Worm (Caenorhabditis elegans): ENCODE data around the gene C29A12.22.

Gene C29A12.22

DNA sequence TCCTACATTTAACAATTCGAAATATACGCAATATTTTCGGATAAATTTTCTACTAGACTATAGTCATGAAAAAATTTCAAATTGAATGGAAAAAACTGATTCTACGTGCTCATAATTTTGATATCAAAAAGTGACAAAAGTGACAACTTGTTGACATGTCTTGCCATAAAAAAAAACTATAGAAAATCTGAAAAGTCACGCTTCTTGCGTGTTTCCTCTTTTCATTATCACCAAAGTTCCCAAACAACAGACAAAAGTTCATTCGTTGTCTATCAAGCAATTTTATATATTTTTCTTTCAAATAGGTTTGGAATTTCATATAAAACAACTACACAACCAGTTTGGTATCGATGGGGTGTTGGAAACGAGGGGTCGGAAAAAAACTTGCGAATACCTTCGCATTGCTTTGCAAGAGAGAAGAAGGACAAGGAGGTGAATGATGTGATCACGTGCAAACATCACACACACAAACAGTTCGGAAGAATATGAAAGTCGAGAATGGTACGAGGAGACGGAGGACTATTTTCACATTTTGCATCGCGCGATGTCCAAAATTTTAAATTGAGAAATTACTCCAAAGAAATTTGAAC, 47.3 kb downstream of the C29A12.22 start:
- TF ChIP-seq ceh-43 (GFP tag; optimal IDR thresholded peaks at IDR 0.05) (no peak), elt-3 (tag; optimal IDR thresholded peaks at IDR 0.05) (no peak), mep-1 (tag; optimal IDR thresholded peaks at IDR 0.05) (no peak), zip-8 (tag; optimal IDR thresholded peaks at IDR 0.05) (no peak), unc-62 (GFP tag; optimal IDR thresholded peaks at IDR 0.05) (no peak), ceh-83 (GFP tag; optimal IDR thresholded peaks at IDR 0.05) (no peak), snpc-4 (tag; optimal IDR thresholded peaks at IDR 0.05) (no peak)

DNA sequence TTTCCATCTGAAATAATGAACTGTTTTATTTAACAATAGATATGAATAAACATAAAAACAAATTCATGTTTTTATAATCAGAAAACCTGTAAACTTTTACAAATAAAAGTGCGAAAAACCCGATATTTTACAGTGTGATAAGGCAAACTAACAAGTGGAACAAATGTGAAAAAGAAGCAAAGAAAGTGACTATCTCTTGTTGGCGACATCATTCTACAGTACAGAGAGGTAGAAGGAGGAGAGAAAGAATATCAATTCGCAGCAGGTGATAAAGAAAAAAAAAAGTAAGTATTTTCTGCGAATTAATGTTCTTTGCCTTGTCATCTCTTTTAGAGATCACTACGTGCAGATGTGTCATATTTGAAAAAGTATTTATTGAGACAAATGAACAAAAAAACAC, 47.9 kb downstream of the C29A12.22 start:
- TF ChIP-seq lin-13 (tag; optimal IDR thresholded peaks at IDR 0.05) (no peak), ceh-39 (tag; optimal IDR thresholded peaks at IDR 0.05) (no peak), ham-2 (GFP tag; optimal IDR thresholded peaks at IDR 0.05) (no peak), elt-3 (tag; optimal IDR thresholded peaks at IDR 0.05) (no peak), blmp-1 (tag; optimal IDR thresholded peaks at IDR 0.05) (no peak), flh-1 (GFP tag; optimal IDR thresholded peaks at IDR 0.05) (no peak), sptf-1 (tag; optimal IDR thresholded peaks at IDR 0.05) (no peak), unc-120 (tag; optimal IDR thresholded peaks at IDR 0.05; ENCODE audit: poor library complexity, severe bottlenecking) (no peak), cnd-1 (tag; optimal IDR thresholded peaks at IDR 0.05) (no peak), ztf-11 (tag; optimal IDR thresholded peaks at IDR 0.05) (no peak), zip-8 (tag; optimal IDR thresholded peaks at IDR 0.05) (no peak), nhr-237 (tag; optimal IDR thresholded peaks at IDR 0.05) (no peak), elt-1 (tag; optimal IDR thresholded peaks at IDR 0.05; ENCODE audit: borderline replicate concordance, insufficient read depth) (no peak)

DNA sequence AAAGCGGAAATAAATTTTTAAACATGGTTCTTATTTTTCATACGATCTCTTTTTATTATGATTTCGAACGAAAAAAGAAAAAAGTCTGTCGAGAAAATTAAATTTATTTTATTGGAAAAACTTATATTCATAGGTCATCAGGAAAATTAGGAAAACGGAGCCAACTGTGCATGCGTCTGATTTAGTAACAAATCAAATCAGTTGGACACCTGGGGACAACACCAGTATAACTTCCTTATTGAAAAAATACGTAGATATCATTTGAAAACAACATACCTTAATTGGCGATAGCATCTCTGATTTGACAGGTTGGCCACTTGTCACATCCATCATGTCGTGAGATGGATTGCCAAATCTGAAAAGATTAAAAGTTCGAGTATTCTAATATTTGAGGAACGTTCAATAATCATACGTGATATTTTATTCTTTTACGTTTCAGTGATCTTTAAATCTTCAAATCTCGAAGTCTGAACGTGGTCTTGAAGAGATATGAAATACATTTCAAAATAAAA, 48.7 kb downstream of the C29A12.22 start:
- TF ChIP-seq elt-1 (tag; optimal IDR thresholded peaks at IDR 0.05; ENCODE audit: borderline replicate concordance, insufficient read depth) (no peak), unc-62 (GFP tag; optimal IDR thresholded peaks at IDR 0.05) (peak; percentile 55), mep-1 (tag; optimal IDR thresholded peaks at IDR 0.05) (no peak), hlh-1 (tag; optimal IDR thresholded peaks at IDR 0.05) (no peak), flh-1 (GFP tag; optimal IDR thresholded peaks at IDR 0.05) (no peak)

DNA sequence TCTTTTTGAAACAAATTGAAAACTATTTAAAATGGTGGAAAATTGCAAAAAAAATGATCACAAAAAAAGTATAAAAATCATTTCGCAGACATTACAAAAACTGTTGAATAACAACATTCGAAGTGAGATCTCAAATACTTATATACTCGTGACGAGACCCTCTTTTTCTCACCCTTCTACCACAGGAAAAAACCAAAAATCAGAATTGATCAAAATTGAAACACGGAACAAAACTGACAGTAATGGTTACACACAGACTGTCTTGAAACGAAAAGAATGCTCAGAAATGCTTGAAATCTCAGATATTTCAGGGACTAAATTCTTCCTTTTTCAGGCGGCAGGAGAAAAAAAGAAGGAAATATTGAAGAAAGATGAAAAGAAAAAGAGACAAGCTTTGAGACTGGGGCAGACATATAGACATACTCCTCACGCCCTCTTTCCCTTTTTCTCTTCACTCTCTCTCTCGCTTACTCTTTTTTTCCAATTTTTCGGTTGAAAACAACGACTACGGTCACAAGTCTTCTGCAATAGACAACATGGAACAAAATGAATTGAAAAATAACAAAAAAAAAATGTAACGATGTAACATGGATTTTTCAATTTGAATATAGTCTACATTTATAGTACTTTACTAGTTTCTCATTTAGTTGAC, 49.9 kb downstream of the C29A12.22 start:
- TF ChIP-seq cnd-1 (tag; optimal IDR thresholded peaks at IDR 0.05) = no peak
- no peak for TF ChIP-seq tbx-8 (GFP tag; optimal IDR thresholded peaks at IDR 0.05)
- TF ChIP-seq snpc-4 (tag; optimal IDR thresholded peaks at IDR 0.05) = no peak
- no peak for TF ChIP-seq elt-1 (tag; optimal IDR thresholded peaks at IDR 0.05; ENCODE audit: borderline replicate concordance, insufficient read depth)
- no peak for TF ChIP-seq ceh-43 (GFP tag; optimal IDR thresholded peaks at IDR 0.05)
- no peak for TF ChIP-seq ceh-83 (GFP tag; optimal IDR thresholded peaks at IDR 0.05)
- no peak for TF ChIP-seq nhr-12 (tag; optimal IDR thresholded peaks at IDR 0.05)
- no peak for TF ChIP-seq nhr-2 (tag; optimal IDR thresholded peaks at IDR 0.05)
- no peak for TF ChIP-seq lin-13 (tag; optimal IDR thresholded peaks at IDR 0.05)
- TF ChIP-seq bed-3 (GFP tag; optimal IDR thresholded peaks at IDR 0.05) = no peak
- TF ChIP-seq zip-8 (tag; optimal IDR thresholded peaks at IDR 0.05) = no peak
- no peak for TF ChIP-seq sptf-1 (tag; optimal IDR thresholded peaks at IDR 0.05)
- TF ChIP-seq drap-1 (GFP tag; optimal IDR thresholded peaks at IDR 0.05) = no peak
- no peak for TF ChIP-seq nhr-76 (tag; optimal IDR thresholded peaks at IDR 0.05)
- TF ChIP-seq sem-2 (GFP tag; optimal IDR thresholded peaks at IDR 0.05) = no peak
- no peak for TF ChIP-seq ceh-39 (tag; optimal IDR thresholded peaks at IDR 0.05)

All from whole organism, mixed stage, embryonic.